Fruit fly (Drosophila melanogaster) whole organism, embryonic: ENCODE results near the gene CG9288.

ENCODE experiments used
- Adf1 ChIP-seq: fragments of 200-800 bp; sonication (Bioruptor generic); IDR thresholded peaks from 2 replicates; pipeline ENCODE4 v1.3.6; 2022; ENCODE audit warnings: missing biosample characterization, missing genetic modification characterization
- Atf3 ChIP-seq: fragments of 200-800 bp; sonication (Bioruptor generic); optimal IDR thresholded peaks from 3 replicates; lab custom pipeline; 2016; ENCODE audit warnings: missing biosample characterization, missing genetic modification characterization
- Bgb ChIP-seq: fragments of 200-800 bp; sonication (Bioruptor generic); IDR thresholded peaks from 2 replicates; pipeline ENCODE4 v1.3.6; 2022; ENCODE audit warnings: missing biosample characterization, missing genetic modification characterization; ENCODE audit not compliant: partially characterized antibody
- CG10462 ChIP-seq: fragments of 200-800 bp; sonication (Bioruptor generic); optimal IDR thresholded peaks from 2 replicates; lab custom pipeline; 2016; ENCODE audit warnings: missing biosample characterization, missing genetic modification characterization
- CG11093 ChIP-seq: fragments of 200-800 bp; sonication (Bioruptor generic); IDR thresholded peaks from 3 replicates; pipeline ENCODE4 v1.3.6; 2022; ENCODE audit warnings: missing biosample characterization, missing genetic modification characterization
- CG12659 ChIP-seq: fragments of 200-800 bp; sonication (Bioruptor generic); optimal IDR thresholded peaks from 3 replicates; lab custom pipeline; 2017; ENCODE audit warnings: mild to moderate bottlenecking, missing biosample characterization, missing genetic modification reagents, missing genetic modification characterization
- CG15073 ChIP-seq: fragments of 200-800 bp; sonication (Bioruptor generic); optimal IDR thresholded peaks from 2 replicates; lab custom pipeline; 2016; ENCODE audit warnings: missing biosample characterization, missing genetic modification characterization
- CG16779 ChIP-seq: fragments of 200-800 bp; sonication (Bioruptor generic); IDR thresholded peaks from 2 replicates; pipeline ENCODE4 v1.3.6; 2022; ENCODE audit warnings: missing biosample characterization, missing genetic modification characterization
- CG17186 ChIP-seq: fragments of 200-800 bp; sonication (Bioruptor generic); optimal IDR thresholded peaks from 3 replicates; lab custom pipeline; 2017; ENCODE audit warnings: missing biosample characterization, missing genetic modification reagents, missing genetic modification characterization
- CG17328 ChIP-seq: fragments of 200-800 bp; sonication (Bioruptor generic); IDR thresholded peaks from 2 replicates; pipeline ENCODE4 v1.3.6; 2022; ENCODE audit warnings: missing biosample characterization, missing genetic modification characterization
- CG17385 ChIP-seq: fragments of 200-800 bp; sonication (Bioruptor generic); optimal IDR thresholded peaks from 3 replicates; lab custom pipeline; 2018; ENCODE audit warnings: missing biosample characterization, mild to moderate bottlenecking, missing genetic modification characterization
- CG17802 ChIP-seq: fragments of 200-800 bp; sonication (Bioruptor generic); optimal IDR thresholded peaks from 2 replicates; lab custom pipeline; 2018; ENCODE audit warnings: missing biosample characterization, mild to moderate bottlenecking, missing genetic modification characterization, moderate library complexity
- CG1792 ChIP-seq: fragments of 200-800 bp; sonication (Bioruptor generic); optimal IDR thresholded peaks from 2 replicates; lab custom pipeline; 2016; ENCODE audit warnings: missing biosample characterization, missing genetic modification characterization
- CG18619 ChIP-seq: fragments of 200-800 bp; sonication (Bioruptor generic); optimal IDR thresholded peaks from 3 replicates; lab custom pipeline; 2017; ENCODE audit warnings: missing biosample characterization, mild to moderate bottlenecking, missing genetic modification characterization
- CG30020 ChIP-seq: fragments of 200-800 bp; optimal IDR thresholded peaks from 2 replicates; lab custom pipeline; 2019; ENCODE audit warnings: missing biosample characterization, mild to moderate bottlenecking, missing genetic modification characterization, moderate library complexity
- CG33213 ChIP-seq: fragments of 200-800 bp; sonication (Bioruptor generic); optimal IDR thresholded peaks from 3 replicates; lab custom pipeline; 2016; ENCODE audit warnings: missing biosample characterization, missing genetic modification characterization
- CG34422 ChIP-seq: fragments of 200-800 bp; sonication (Bioruptor generic); IDR thresholded peaks from 3 replicates; pipeline ENCODE4 v1.3.6; 2022; ENCODE audit warnings: missing biosample characterization, missing genetic modification characterization
- CG5180 ChIP-seq: fragments of 200-800 bp; sonication (Bioruptor generic); optimal IDR thresholded peaks from 3 replicates; lab custom pipeline; 2017; ENCODE audit warnings: missing biosample characterization, missing genetic modification characterization, mild to moderate bottlenecking, moderate library complexity, missing genetic modification reagents
- CG8089 ChIP-seq: fragments of 200-800 bp; sonication (Bioruptor generic); optimal IDR thresholded peaks from 3 replicates; lab custom pipeline; 2016; ENCODE audit warnings: missing biosample characterization, missing genetic modification characterization
- CG8281 ChIP-seq: fragments of 200-800 bp; sonication (Bioruptor generic); optimal IDR thresholded peaks from 2 replicates; lab custom pipeline; 2018; ENCODE audit warnings: missing biosample characterization, mild to moderate bottlenecking, missing genetic modification characterization, moderate library complexity
- Ets65A ChIP-seq: fragments of 200-800 bp; sonication (Bioruptor generic); peaks from one replicate; lab custom pipeline; 2016; ENCODE audit warnings: missing biosample characterization, missing genetic modification characterization
- NC2β ChIP-seq: fragments of 200-800 bp; sonication (Bioruptor generic); optimal IDR thresholded peaks from 2 replicates; lab custom pipeline; 2016; ENCODE audit warnings: missing biosample characterization, missing genetic modification characterization
- Rfx ChIP-seq: fragments of 200-800 bp; sonication (Bioruptor generic); IDR thresholded peaks from 2 replicates; pipeline ENCODE4 v1.3.6; 2022; ENCODE audit warnings: missing biosample characterization, missing genetic modification characterization
- Usf ChIP-seq: fragments of 200-800 bp; sonication (Bioruptor generic); optimal IDR thresholded peaks from 2 replicates; lab custom pipeline; 2017; ENCODE audit warnings: missing genotype, missing biosample characterization, missing genetic modification characterization
- ac ChIP-seq: fragments of 200-800 bp; sonication (Bioruptor generic); optimal IDR thresholded peaks from 3 replicates; lab custom pipeline; 2017; ENCODE audit warnings: missing biosample characterization, mild to moderate bottlenecking, missing genetic modification characterization
- ara ChIP-seq: fragments of 200-800 bp; sonication (Bioruptor generic); IDR thresholded peaks from 2 replicates; pipeline ENCODE4 v1.3.6; 2022; ENCODE audit warnings: missing biosample characterization, missing genetic modification characterization
- bab2 ChIP-seq: fragments of 200-800 bp; sonication (Bioruptor generic); optimal IDR thresholded peaks from 2 replicates; lab custom pipeline; 2016; ENCODE audit warnings: missing biosample characterization, missing genetic modification characterization
- bbx ChIP-seq: fragments of 200-800 bp; sonication (Bioruptor generic); IDR thresholded peaks from 2 replicates; pipeline ENCODE4 v1.3.6; 2022; ENCODE audit warnings: missing biosample characterization, missing genetic modification characterization; ENCODE audit not compliant: partially characterized antibody
- btn ChIP-seq: fragments of 200-800 bp; sonication (Bioruptor generic); optimal IDR thresholded peaks from 2 replicates; lab custom pipeline; 2016; ENCODE audit warnings: missing biosample characterization, missing genetic modification characterization
- caup ChIP-seq: fragments of 200-800 bp; sonication (Bioruptor generic); optimal IDR thresholded peaks from 3 replicates; lab custom pipeline; 2017; ENCODE audit warnings: missing biosample characterization, mild to moderate bottlenecking, missing genetic modification characterization, moderate library complexity; ENCODE audit not compliant: severe bottlenecking
- crol ChIP-seq: fragments of 200-800 bp; sonication (Bioruptor generic); IDR thresholded peaks from 2 replicates; pipeline ENCODE4 v1.3.6; 2022; ENCODE audit warnings: missing biosample characterization, missing genetic modification characterization
- dati ChIP-seq: fragments of 200-800 bp; sonication (Bioruptor generic); IDR thresholded peaks from 2 replicates; pipeline ENCODE4 v1.3.6; 2022; ENCODE audit warnings: missing biosample characterization, missing genetic modification characterization
- en ChIP-seq: fragments of 200-800 bp; sonication (Bioruptor generic); optimal IDR thresholded peaks from 2 replicates; lab custom pipeline; 2016; ENCODE audit warnings: missing biosample characterization, missing genetic modification characterization
- fd64A ChIP-seq: fragments of 200-800 bp; sonication (Bioruptor generic); optimal IDR thresholded peaks from 3 replicates; lab custom pipeline; 2018; ENCODE audit warnings: missing biosample characterization, mild to moderate bottlenecking, missing genetic modification characterization
- gce ChIP-seq: fragments of 200-800 bp; sonication (Bioruptor generic); IDR thresholded peaks from 3 replicates; pipeline ENCODE4 v1.3.6; 2022; ENCODE audit warnings: missing biosample characterization, missing genetic modification characterization
- hb ChIP-seq: fragments of 200-800 bp; sonication (Bioruptor generic); IDR thresholded peaks from 3 replicates; pipeline ENCODE4 v1.3.6; 2022; ENCODE audit warnings: missing biosample characterization, missing genetic modification characterization; ENCODE audit not compliant: partially characterized antibody
- jumu ChIP-seq: fragments of 200-800 bp; sonication (Bioruptor generic); optimal IDR thresholded peaks from 3 replicates; lab custom pipeline; 2016; ENCODE audit warnings: missing biosample characterization, missing genetic modification characterization
- lab ChIP-seq: fragments of 200-800 bp; sonication (Bioruptor generic); optimal IDR thresholded peaks from 3 replicates; lab custom pipeline; 2017; ENCODE audit warnings: missing biosample characterization, missing genetic modification characterization, mild to moderate bottlenecking, moderate library complexity, missing genetic modification reagents
- mam ChIP-seq: fragments of 200-800 bp; sonication (Bioruptor generic); optimal IDR thresholded peaks from 3 replicates; lab custom pipeline; 2016; ENCODE audit warnings: missing biosample characterization, missing genetic modification characterization
- pan ChIP-seq, 4 experiments: fragments of >200 bp in 3 of 4; fragments of 200-800 bp in 1 of 4; sonication (Bioruptor generic) in 1 of 4; optimal IDR thresholded peaks in 3 of 4; IDR thresholded peaks in 1 of 4; 2 replicates each; pipeline versions ENCODE4 v1.3.6 to Lab custom; 2017 to 2022; ENCODE audit warnings: missing biosample characterization in 2 of 4, missing genetic modification characterization in 2 of 4, mixed read lengths in 1 of 4
- phol ChIP-seq: fragments of 200-800 bp; sonication (Bioruptor generic); optimal IDR thresholded peaks from 3 replicates; lab custom pipeline; 2018; ENCODE audit warnings: missing biosample characterization, mild to moderate bottlenecking, missing genetic modification characterization, moderate library complexity
- pum ChIP-seq: fragments of 200-800 bp; sonication (Bioruptor generic); optimal IDR thresholded peaks from 2 replicates; lab custom pipeline; 2016; ENCODE audit warnings: missing biosample characterization, missing genetic modification characterization
- repo ChIP-seq: fragments of 200-800 bp; sonication (Bioruptor generic); optimal IDR thresholded peaks from 2 replicates; lab custom pipeline; 2016; ENCODE audit warnings: missing biosample characterization, missing genetic modification characterization
- sc ChIP-seq, 3 experiments: fragments of >200 bp in 2 of 3; fragments of 200-800 bp in 1 of 3; sonication (Bioruptor generic) in 1 of 3; optimal IDR thresholded peaks; 2 replicates in 2 of 3; 3 replicates in 1 of 3; lab custom pipeline; 2017; ENCODE audit warnings: mild to moderate bottlenecking in 1 of 3, missing biosample characterization in 1 of 3, missing genetic modification characterization in 1 of 3, missing genetic modification reagents in 1 of 3
- shn ChIP-seq: fragments of 200-800 bp; sonication (Bioruptor generic); optimal IDR thresholded peaks from 3 replicates; lab custom pipeline; 2016; ENCODE audit warnings: missing biosample characterization, missing genetic modification characterization
- toy ChIP-seq: fragments of 200-800 bp; sonication (Bioruptor generic); IDR thresholded peaks from 2 replicates; pipeline ENCODE4 v1.3.6; 2022; ENCODE audit warnings: missing biosample characterization, missing genetic modification characterization
- vvl ChIP-seq: fragments of 200-800 bp; sonication (Bioruptor generic); IDR thresholded peaks from 2 replicates; pipeline ENCODE4 v1.3.6; 2022; ENCODE audit warnings: missing biosample characterization, missing genetic modification characterization
- wor ChIP-seq: fragments of 200-800 bp; sonication (Bioruptor generic); IDR thresholded peaks from 2 replicates; pipeline ENCODE4 v1.3.6; 2022; ENCODE audit warnings: missing biosample characterization, missing genetic modification characterization
- zen ChIP-seq: fragments of 200-800 bp; sonication (Bioruptor generic); optimal IDR thresholded peaks from 3 replicates; lab custom pipeline; 2018; ENCODE audit warnings: missing biosample characterization, mild to moderate bottlenecking, missing genetic modification characterization, moderate library complexity

The CG9288 gene

dm6 chr3R:13793979-13794665, 14.7 kb downstream of the CG9288 start (continued):
- TF ChIP-seq CG18619 (GFP tag; lab: Kevin White, UChicago) (peak; percentile 43), ara (GFP tag; lab: Robert Waterston, UW) (peak; percentile 67), sc (optimal IDR thresholded peaks at IDR 0.05; lab: Kevin White, UChicago) (no peak), sc (GFP tag; optimal IDR thresholded peaks at IDR 0.05; lab: Kevin White, UChicago) (peak; percentile 78), Adf1 (no peak), phol (tag; lab: Kevin White, UChicago) (peak; percentile 85), CG34422 (GFP tag; lab: Robert Waterston, UW) (peak; percentile 42; the same call in 2 of the 3 replicates), CG17186 (GFP tag; lab: Kevin White, UChicago) (peak; percentile 37), wor (GFP tag; lab: Robert Waterston, UW) (peak; percentile 44; the same call in 1 of the 2 replicates), Ets65A (GFP tag; lab: Kevin White, UChicago) (peak; percentile 17), zen (no peak), CG17328 (GFP tag; lab: Robert Waterston, UW) (peak; percentile 60), CG17385 (GFP tag; lab: Kevin White, UChicago) (peak; percentile 52), ac (no peak), vvl (peak; percentile 80), bab2 (GFP tag; lab: Kevin White, UChicago) (no peak), dati (GFP tag; lab: Robert Waterston, UW) (no peak), Atf3 (GFP tag; lab: Kevin White, UChicago) (no peak), mam (GFP tag; lab: Kevin White, UChicago) (no peak), lab (GFP tag; lab: Kevin White, UChicago) (peak; percentile 59), pan (optimal IDR thresholded peaks at IDR 0.05; lab: Kevin White, UChicago) (no peak), pan (GFP tag; optimal IDR thresholded peaks at IDR 0.05 in 1 of 2, IDR thresholded peaks at IDR 0.05 in 1 of 2) (peak in 1 of 2 experiments; percentile 50), hb (no peak), NC2β (GFP tag; lab: Kevin White, UChicago) (peak; percentile 6), Bgb (GFP tag; lab: Robert Waterston, UW) (no peak), bbx (GFP tag; lab: Robert Waterston, UW) (no peak), CG30020 (tag; lab: Kevin White, UChicago) (peak; percentile 24), CG15073 (no peak), fd64A (no peak), CG11093 (GFP tag; lab: Robert Waterston, UW) (no peak), btn (GFP tag; lab: Kevin White, UChicago) (no peak), en (GFP tag; lab: Kevin White, UChicago) (no peak), CG33213 (no peak), caup (GFP tag; lab: Kevin White, UChicago) (peak; percentile 15), CG8089 (GFP tag; lab: Kevin White, UChicago) (no peak), CG12659 (GFP tag; lab: Kevin White, UChicago) (peak; percentile 37), pum (GFP tag; lab: Kevin White, UChicago) (no peak), CG16779 (GFP tag; lab: Robert Waterston, UW) (no peak), repo (GFP tag; lab: Kevin White, UChicago) (no peak), crol (no peak), gce (GFP tag; lab: Robert Waterston, UW) (no peak), Rfx (GFP tag; lab: Robert Waterston, UW) (no peak), Usf (peak; percentile 33), jumu (GFP tag; lab: Kevin White, UChicago) (no peak), shn (GFP tag; lab: Kevin White, UChicago) (no peak), CG10462 (GFP tag; lab: Kevin White, UChicago) (peak; percentile 54), CG17802 (peak; percentile 38), CG1792 (GFP tag; lab: Kevin White, UChicago) (no peak), CG8281 (peak; percentile 14), toy (GFP tag; lab: Robert Waterston, UW) (no peak), CG5180 (peak; percentile 92)
